Worm (Caenorhabditis elegans): ENCODE data around the gene K09C4.9.

DNA sequence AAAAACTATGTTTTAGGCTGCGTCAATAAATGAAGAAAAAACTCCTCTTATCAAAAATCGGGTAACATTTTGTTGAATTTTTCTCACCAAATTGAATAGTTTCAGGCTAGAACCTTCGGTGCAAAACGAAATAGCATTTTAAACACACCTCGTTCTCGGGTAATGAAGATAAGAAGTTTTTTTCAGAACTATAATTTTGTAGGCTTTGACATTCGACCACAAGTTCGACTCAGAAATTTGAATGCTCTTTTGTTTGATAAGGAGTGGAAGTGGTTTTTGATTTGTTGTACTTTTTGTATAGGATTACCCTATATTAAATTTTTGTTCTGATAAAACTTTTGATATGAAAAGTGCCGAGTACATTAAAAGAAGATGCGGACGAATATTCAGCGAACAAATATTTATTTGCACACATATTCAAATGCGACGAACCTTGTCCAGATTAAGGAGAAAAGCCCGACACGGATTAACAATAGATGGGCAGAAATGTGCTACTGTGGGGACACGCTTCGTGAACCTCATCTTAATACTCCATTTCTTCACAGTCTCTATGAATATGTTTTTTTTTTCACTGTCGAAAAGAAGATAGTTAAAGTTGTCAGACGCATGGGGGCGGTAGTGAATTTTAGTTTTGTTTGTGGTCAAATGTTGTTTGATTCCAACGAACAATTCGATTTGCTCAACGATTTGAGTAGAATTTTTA is 35.2 kb upstream of the K09C4.9 start:
- TF ChIP-seq nhr-237 (tag; optimal IDR thresholded peaks at IDR 0.05): no peak
- TF ChIP-seq fkh-10 (GFP tag; optimal IDR thresholded peaks at IDR 0.05): no peak
- no peak for TF ChIP-seq aly-2 (tag; optimal IDR thresholded peaks at IDR 0.05)
- TF ChIP-seq R02D3.7 (tag; optimal IDR thresholded peaks at IDR 0.05): no peak
- no peak for TF ChIP-seq jun-1 (tag; optimal IDR thresholded peaks at IDR 0.05)
- TF ChIP-seq unc-62 (GFP tag; optimal IDR thresholded peaks at IDR 0.05 in 1 of 2): no peak
- TF ChIP-seq unc-62 (tag; optimal IDR thresholded peaks at IDR 0.05): no peak
- no peak for TF ChIP-seq lsy-2 (tag; optimal IDR thresholded peaks at IDR 0.05)
- peak; percentile 42 for TF ChIP-seq nhr-77 (tag; optimal IDR thresholded peaks at IDR 0.05)
